Fruit fly (Drosophila melanogaster): Measurements from ENCODE around the gene alpha-Est7.

- TF ChIP-seq psq (optimal IDR thresholded peaks at IDR 0.05) (no peak), Sin3A (optimal IDR thresholded peaks at IDR 0.05) (no peak), ttk (optimal IDR thresholded peaks at IDR 0.05) (no peak), Myc (optimal IDR thresholded peaks at IDR 0.05) (no peak), h (optimal IDR thresholded peaks at IDR 0.05) (no peak)
Measured at dm6 chr3R:7551708-7552107, 28.2 kb upstream of the alpha-Est7 start, which contains the start of gene CG45545.
